Worm (Caenorhabditis elegans) whole organism, late embryonic: ENCODE measurements around the gene gcn-2.

Experiments
- ahr-1 ChIP-seq: sonication (generic microtip); optimal IDR thresholded peaks from 2 replicates; lab custom pipeline; 2016; ENCODE audit warnings: missing genetic modification characterization, missing compliant biosample characterization
- ceh-2 ChIP-seq: sonication (generic microtip); optimal IDR thresholded peaks from 2 replicates; lab custom pipeline; 2016; ENCODE audit warnings: missing genotype, missing genetic modification characterization, missing compliant biosample characterization
- dve-1 ChIP-seq: sonication (generic microtip); optimal IDR thresholded peaks from 2 replicates; lab custom pipeline; 2017; ENCODE audit warnings: antibody characterized with exemption, mild to moderate bottlenecking, missing genetic modification characterization, missing compliant biosample characterization
- elt-4 ChIP-seq: sonication (generic microtip); optimal IDR thresholded peaks from 2 replicates; lab custom pipeline; 2016; ENCODE audit warnings: missing genetic modification characterization, missing compliant biosample characterization
- fkh-10 ChIP-seq: fragments of 150-350 bp; optimal IDR thresholded peaks from 2 replicates; lab custom pipeline; 2014; ENCODE audit warnings: missing biosample characterization, missing genetic modification reagents, missing genetic modification characterization
- fkh-6 ChIP-seq: sonication (generic microtip); optimal IDR thresholded peaks from 2 replicates; lab custom pipeline; 2016; ENCODE audit warnings: missing genetic modification characterization, missing compliant biosample characterization
- madf-2 ChIP-seq: sonication (generic microtip); optimal IDR thresholded peaks from 2 replicates; lab custom pipeline; 2017; ENCODE audit warnings: missing genetic modification characterization, missing compliant biosample characterization
- nfya-1 ChIP-seq: sonication (generic microtip); optimal IDR thresholded peaks from 2 replicates; lab custom pipeline; 2017; ENCODE audit warnings: missing genetic modification characterization, mild to moderate bottlenecking, missing compliant biosample characterization, antibody characterized with exemption, moderate library complexity
- pat-9 ChIP-seq: fragments of 200-800 bp; sonication (Bioruptor generic); optimal IDR thresholded peaks from 2 replicates; lab custom pipeline; 2018; ENCODE audit warnings: mild to moderate bottlenecking, missing genetic modification characterization, moderate library complexity, missing compliant biosample characterization
- pha-2 ChIP-seq: sonication (generic microtip); optimal IDR thresholded peaks from 2 replicates; lab custom pipeline; 2017; ENCODE audit warnings: mild to moderate bottlenecking, missing genetic modification characterization, missing compliant biosample characterization
- pha-4 ChIP-seq: fragments of 150-350 bp; optimal IDR thresholded peaks from 2 replicates; lab custom pipeline; 2018; ENCODE audit warnings: missing biosample characterization, missing genetic modification reagents, missing genetic modification characterization

DNA sequence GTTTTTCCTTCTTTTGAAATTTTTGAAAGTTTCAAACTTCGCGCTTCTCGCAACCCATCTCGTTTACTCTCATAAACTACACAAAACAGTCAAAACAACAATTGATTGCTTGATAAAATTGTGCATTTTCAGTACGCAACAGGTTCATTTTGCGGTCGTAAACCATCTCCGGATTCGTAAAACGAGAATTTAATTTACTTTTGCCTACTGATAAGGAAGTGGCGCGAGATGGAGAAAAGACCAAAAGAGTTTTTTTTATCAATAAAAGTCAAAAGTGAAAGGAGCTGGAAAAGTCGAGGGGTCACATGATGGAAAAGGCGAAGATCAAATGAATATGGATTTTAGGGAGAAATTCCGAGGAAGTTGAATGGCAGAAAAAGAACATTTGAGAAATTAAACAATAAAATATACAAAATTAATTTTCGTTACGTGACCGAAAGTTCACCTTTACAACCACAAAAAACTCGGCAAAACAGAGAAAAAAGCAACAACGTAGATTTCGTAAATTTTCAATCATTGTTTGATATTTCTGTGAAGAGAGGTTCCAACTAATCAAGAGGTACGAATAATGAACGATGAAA, 5.0 kb upstream of the gcn-2 start, which contains the start of gene F42G4.6:
- TF ChIP-seq fkh-6 (no peak), nfya-1 (no peak), ahr-1 (tag; lab: Kevin White, UChicago) (no peak), fkh-10 (no peak), ceh-2 (tag; lab: Kevin White, UChicago) (no peak), pat-9 (tag; lab: Kevin White, UChicago) (no peak), pha-4 (tag; lab: Kevin White, UChicago) (no peak), dve-1 (no peak), elt-4 (tag; lab: Kevin White, UChicago) (no peak), madf-2 (tag; lab: Kevin White, UChicago) (no peak), pha-2 (tag; lab: Kevin White, UChicago) (no peak)
